Fruit fly (Drosophila melanogaster): ENCODE data around the gene CG32298.

DNA sequence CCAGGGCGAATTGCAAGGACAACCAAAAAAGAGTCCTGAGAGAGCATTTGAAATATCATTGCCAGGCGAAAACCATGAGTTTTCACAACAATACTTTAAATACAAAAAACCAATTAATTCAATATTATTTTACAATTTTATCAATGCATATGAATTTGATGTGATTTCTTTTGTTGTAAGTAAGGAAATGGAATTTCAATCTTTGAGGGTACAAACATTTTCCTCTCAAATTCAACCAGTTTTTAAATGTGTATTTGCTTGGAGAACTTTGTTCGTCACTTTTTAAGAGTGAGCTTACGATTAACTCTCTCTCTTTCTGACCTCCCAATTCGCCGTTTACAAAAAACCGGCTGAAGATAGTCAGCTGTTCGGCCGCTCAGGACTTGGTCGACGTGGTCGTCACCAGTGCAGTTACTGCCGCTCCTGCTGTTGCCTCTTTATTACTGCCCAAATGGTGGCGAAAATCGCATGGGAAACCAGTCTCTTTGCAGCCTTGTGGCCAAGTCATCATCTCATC is 20.8 kb upstream of the CG32298 start:
- TF ChIP-seq CG8301 (tag; optimal IDR thresholded peaks at IDR 0.05) (peak; percentile 54), CG8159 (tag; optimal IDR thresholded peaks at IDR 0.05) (peak; percentile 73)
